Worm (Caenorhabditis elegans): ENCODE results near the gene F55F10.1.
"Not testable (repeated sequence)": the region's sequence is repeated elsewhere in the genome, so short reads cannot be mapped to it uniquely, and the experiment has no call there.

- TF ChIP-seq pha-2 (tag; optimal IDR thresholded peaks at IDR 0.05); dve-1 (tag; optimal IDR thresholded peaks at IDR 0.05); sox-2 (GFP tag; IDR thresholded peaks at IDR 0.05); ceh-9 (tag; optimal IDR thresholded peaks at IDR 0.05); ama-1 (optimal IDR thresholded peaks at IDR 0.05); ceh-34 (tag; optimal IDR thresholded peaks at IDR 0.05); elt-2 (tag; optimal IDR thresholded peaks at IDR 0.05); hlh-30 (tag; optimal IDR thresholded peaks at IDR 0.05; ENCODE audit: insufficient read depth); tbx-2 (tag; optimal IDR thresholded peaks at IDR 0.05); pha-4 (tag; optimal IDR thresholded peaks at IDR 0.05): not testable (repeated sequence)
Measured at ce11 chrIV:4348146-4348545, 12.5 kb upstream of the F55F10.1 start, which contains the start of gene W03B1.5.

All from whole organism, late embryonic.